Fruit fly (Drosophila melanogaster) whole organism, embryonic: Measurements from ENCODE around the gene CG15382.

Source experiments
- C15 ChIP-seq: fragments of 200-800 bp; sonication (Bioruptor generic); IDR thresholded peaks from 3 replicates; pipeline ENCODE4 v1.3.6; 2022; ENCODE audit warnings: missing biosample characterization, missing genetic modification characterization
- CG11456 ChIP-seq: fragments of 200-800 bp; sonication (Bioruptor generic); IDR thresholded peaks from 3 replicates; pipeline ENCODE4 v1.3.6; 2022; ENCODE audit warnings: missing biosample characterization, missing genetic modification characterization
- CG11504 ChIP-seq: fragments of 200-800 bp; sonication (Bioruptor generic); optimal IDR thresholded peaks from 3 replicates; lab custom pipeline; 2019; ENCODE audit warnings: missing biosample characterization, mild to moderate bottlenecking, missing genetic modification characterization, moderate library complexity
- CG12391 ChIP-seq: fragments of 200-800 bp; sonication (Bioruptor generic); optimal IDR thresholded peaks from 3 replicates; lab custom pipeline; 2018; ENCODE audit warnings: missing biosample characterization, mild to moderate bottlenecking, missing genetic modification characterization, moderate library complexity
- CG12769 ChIP-seq: fragments of 200-800 bp; sonication (Bioruptor generic); optimal IDR thresholded peaks from 2 replicates; lab custom pipeline; 2019; ENCODE audit warnings: missing biosample characterization, mild to moderate bottlenecking, missing genetic modification characterization, moderate library complexity
- CG13123 ChIP-seq: fragments of 200-800 bp; sonication (Bioruptor generic); optimal IDR thresholded peaks from 2 replicates; lab custom pipeline; 2016; ENCODE audit warnings: missing biosample characterization, missing genetic modification characterization
- CG16815 ChIP-seq: fragments of 200-800 bp; sonication (Bioruptor generic); optimal IDR thresholded peaks from 3 replicates; lab custom pipeline; 2017; ENCODE audit warnings: missing biosample characterization, mild to moderate bottlenecking, missing genetic modification characterization
- CG2116 ChIP-seq: fragments of 200-800 bp; sonication (Bioruptor generic); optimal IDR thresholded peaks from 3 replicates; lab custom pipeline; 2018; ENCODE audit warnings: missing biosample characterization, mild to moderate bottlenecking, missing genetic modification characterization
- CG6689 ChIP-seq: fragments of 200-800 bp; sonication (Bioruptor generic); IDR thresholded peaks from 2 replicates; pipeline ENCODE4 v1.3.6; 2022; ENCODE audit warnings: missing biosample characterization, missing genetic modification characterization
- CG6813 ChIP-seq: fragments of 200-800 bp; sonication (Bioruptor generic); optimal IDR thresholded peaks from 2 replicates; lab custom pipeline; 2017; ENCODE audit warnings: missing biosample characterization, missing genetic modification characterization, mild to moderate bottlenecking, moderate library complexity, missing genetic modification reagents
- D ChIP-seq, 2 experiments: fragments of 200-800 bp in 1 of 2; fragments of >200 bp in 1 of 2; sonication (Bioruptor generic) in 1 of 2; optimal IDR thresholded peaks; 2 replicates in 1 of 2; 3 replicates in 1 of 2; lab custom pipeline; 2017; ENCODE audit warnings: mild to moderate bottlenecking in 1 of 2, missing biosample characterization in 1 of 2, missing genetic modification characterization in 1 of 2, missing genetic modification reagents in 1 of 2
- Dll ChIP-seq: fragments of 200-800 bp; sonication (Bioruptor generic); IDR thresholded peaks from 4 replicates; pipeline ENCODE4 v1.3.6; 2022; ENCODE audit warnings: missing biosample characterization, missing genetic modification characterization; ENCODE audit not compliant: partially characterized antibody
- Doc2 ChIP-seq: fragments of 200-800 bp; sonication (Bioruptor generic); IDR thresholded peaks from 2 replicates; pipeline ENCODE4 v1.3.6; 2022; ENCODE audit warnings: missing biosample characterization, missing genetic modification characterization
- Gsc ChIP-seq: fragments of 200-800 bp; sonication (Bioruptor generic); IDR thresholded peaks from 2 replicates; pipeline ENCODE4 v1.3.6; 2022; ENCODE audit warnings: missing biosample characterization, missing genetic modification characterization
- Lpt ChIP-seq: fragments of >200 bp; optimal IDR thresholded peaks from 2 replicates; lab custom pipeline; 2018; ENCODE audit warnings: missing biosample characterization, missing genetic modification characterization
- PHDP ChIP-seq: fragments of 200-800 bp; sonication (Bioruptor generic); optimal IDR thresholded peaks from 3 replicates; lab custom pipeline; 2018; ENCODE audit warnings: missing biosample characterization, mild to moderate bottlenecking, missing genetic modification characterization, moderate library complexity
- Ptx1 ChIP-seq: fragments of 200-800 bp; sonication (Bioruptor generic); IDR thresholded peaks from 2 replicates; pipeline ENCODE4 v1.3.6; 2022; ENCODE audit warnings: missing biosample characterization, missing genetic modification characterization
- Stat92E ChIP-seq, 3 experiments: fragments of >200 bp in 2 of 3; fragments of 200-800 bp in 1 of 3; sonication (Bioruptor generic) in 1 of 3; optimal IDR thresholded peaks; 2 replicates each; lab custom pipeline; 2017 to 2019; ENCODE audit warnings: missing biosample characterization in 3 of 3, missing genetic modification characterization in 3 of 3, mild to moderate bottlenecking in 1 of 3, moderate library complexity in 1 of 3
- YL-1 ChIP-seq: fragments of 200-800 bp; sonication (Bioruptor generic); optimal IDR thresholded peaks from 3 replicates; lab custom pipeline; 2017; ENCODE audit warnings: missing biosample characterization, mild to moderate bottlenecking, missing genetic modification characterization
- bbx ChIP-seq: fragments of 200-800 bp; sonication (Bioruptor generic); IDR thresholded peaks from 2 replicates; pipeline ENCODE4 v1.3.6; 2022; ENCODE audit warnings: missing biosample characterization, missing genetic modification characterization; ENCODE audit not compliant: partially characterized antibody
- br ChIP-seq: fragments of >200 bp; optimal IDR thresholded peaks from 2 replicates; lab custom pipeline; 2017
- cas ChIP-seq: fragments of 200-800 bp; sonication (Bioruptor generic); IDR thresholded peaks from 2 replicates; pipeline ENCODE4 v1.3.6; 2022; ENCODE audit warnings: missing biosample characterization, missing genetic modification characterization
- chn ChIP-seq: fragments of 200-800 bp; sonication (Bioruptor generic); optimal IDR thresholded peaks from 2 replicates; lab custom pipeline; 2016; ENCODE audit warnings: missing biosample characterization, missing genetic modification characterization
- crp ChIP-seq, 2 experiments: fragments of 200-800 bp; sonication (Bioruptor generic); optimal IDR thresholded peaks; 2 replicates in 1 of 2; 3 replicates in 1 of 2; lab custom pipeline; 2017; ENCODE audit warnings: missing biosample characterization in 2 of 2, missing genetic modification characterization in 2 of 2, mild to moderate bottlenecking in 1 of 2, moderate library complexity in 1 of 2
- dan ChIP-seq: fragments of 200-800 bp; sonication (Bioruptor generic); IDR thresholded peaks from 2 replicates; pipeline ENCODE4 v1.3.6; 2022; ENCODE audit warnings: missing biosample characterization, missing genetic modification characterization
- dmrt11E ChIP-seq: fragments of 200-800 bp; sonication (Bioruptor generic); optimal IDR thresholded peaks from 3 replicates; lab custom pipeline; 2018; ENCODE audit warnings: missing biosample characterization, mild to moderate bottlenecking, missing genetic modification characterization, moderate library complexity
- en ChIP-seq: fragments of 200-800 bp; sonication (Bioruptor generic); optimal IDR thresholded peaks from 2 replicates; lab custom pipeline; 2016; ENCODE audit warnings: missing biosample characterization, missing genetic modification characterization
- fd3F ChIP-seq: fragments of 200-800 bp; sonication (Bioruptor generic); optimal IDR thresholded peaks from 2 replicates; lab custom pipeline; 2018; ENCODE audit warnings: missing biosample characterization, mild to moderate bottlenecking, missing genetic modification characterization, moderate library complexity
- ftz-f1 ChIP-seq: fragments of 200-800 bp; sonication (Bioruptor generic); optimal IDR thresholded peaks from 2 replicates; lab custom pipeline; 2016; ENCODE audit warnings: missing biosample characterization, missing genetic modification characterization
- gcm ChIP-seq: fragments of 200-800 bp; sonication (Bioruptor generic); optimal IDR thresholded peaks from 2 replicates; lab custom pipeline; 2019; ENCODE audit warnings: missing biosample characterization, mild to moderate bottlenecking, missing genetic modification characterization, moderate library complexity
- hbn ChIP-seq: fragments of 200-800 bp; sonication (Bioruptor generic); IDR thresholded peaks from 2 replicates; pipeline ENCODE4 v1.3.6; 2022; ENCODE audit warnings: missing biosample characterization, missing genetic modification characterization; ENCODE audit not compliant: partially characterized antibody
- jigr1 ChIP-seq: fragments of 200-800 bp; sonication (Bioruptor generic); IDR thresholded peaks from 3 replicates; pipeline ENCODE4 v1.3.6; 2022; ENCODE audit warnings: missing biosample characterization, missing genetic modification characterization
- jing ChIP-seq: fragments of 200-800 bp; sonication (Bioruptor generic); optimal IDR thresholded peaks from 2 replicates; lab custom pipeline; 2018; ENCODE audit warnings: missing biosample characterization, mild to moderate bottlenecking, missing genetic modification characterization
- oc ChIP-seq: fragments of 200-800 bp; sonication (Bioruptor generic); optimal IDR thresholded peaks from 2 replicates; lab custom pipeline; 2018; ENCODE audit warnings: missing biosample characterization, mild to moderate bottlenecking, missing genetic modification characterization, moderate library complexity
- pan ChIP-seq, 4 experiments: fragments of >200 bp in 3 of 4; fragments of 200-800 bp in 1 of 4; sonication (Bioruptor generic) in 1 of 4; optimal IDR thresholded peaks in 3 of 4; IDR thresholded peaks in 1 of 4; 2 replicates each; pipeline versions ENCODE4 v1.3.6 to Lab custom; 2017 to 2022; ENCODE audit warnings: missing biosample characterization in 2 of 4, missing genetic modification characterization in 2 of 4, mixed read lengths in 1 of 4
- pb ChIP-seq: fragments of 200-800 bp; sonication (Bioruptor generic); optimal IDR thresholded peaks from 3 replicates; lab custom pipeline; 2016; ENCODE audit warnings: missing biosample characterization, missing genetic modification characterization
- pzg ChIP-seq: fragments of 200-800 bp; sonication (Bioruptor generic); optimal IDR thresholded peaks from 3 replicates; lab custom pipeline; 2018; ENCODE audit warnings: missing biosample characterization, mild to moderate bottlenecking, missing genetic modification characterization, moderate library complexity
- rib ChIP-seq: fragments of 200-800 bp; sonication (Bioruptor generic); IDR thresholded peaks from 2 replicates; pipeline ENCODE4 v1.3.6; 2022; ENCODE audit warnings: missing biosample characterization, missing genetic modification characterization
- salm ChIP-seq: fragments of 200-800 bp; sonication (Bioruptor generic); optimal IDR thresholded peaks from 2 replicates; lab custom pipeline; 2018; ENCODE audit warnings: missing biosample characterization, mild to moderate bottlenecking, missing genetic modification characterization
- sens-2 ChIP-seq: fragments of 200-800 bp; sonication (Bioruptor generic); IDR thresholded peaks from 2 replicates; pipeline ENCODE4 v1.3.6; 2022; ENCODE audit warnings: missing biosample characterization, missing genetic modification characterization
- stwl ChIP-seq: fragments of 200-800 bp; sonication (Bioruptor generic); optimal IDR thresholded peaks from 3 replicates; lab custom pipeline; 2018; ENCODE audit warnings: missing biosample characterization, mild to moderate bottlenecking, missing genetic modification characterization, moderate library complexity
- tna ChIP-seq: fragments of 200-800 bp; sonication (Bioruptor generic); IDR thresholded peaks from 2 replicates; pipeline ENCODE4 v1.3.6; 2022; ENCODE audit warnings: missing biosample characterization, missing genetic modification characterization; ENCODE audit not compliant: partially characterized antibody
- trh ChIP-seq: fragments of 200-800 bp; sonication (Bioruptor generic); optimal IDR thresholded peaks from 2 replicates; lab custom pipeline; 2016; ENCODE audit warnings: missing biosample characterization, missing genetic modification characterization
- tup ChIP-seq: fragments of 200-800 bp; sonication (Bioruptor generic); optimal IDR thresholded peaks from 2 replicates; lab custom pipeline; 2016; ENCODE audit warnings: missing biosample characterization, mild to moderate bottlenecking, missing genetic modification characterization, moderate library complexity
- twi ChIP-seq: fragments of 200-800 bp; optimal IDR thresholded peaks from 2 replicates; lab custom pipeline; 2019; ENCODE audit warnings: missing biosample characterization, mild to moderate bottlenecking, missing genetic modification characterization, moderate library complexity
- unc-4 ChIP-seq: fragments of 200-800 bp; sonication (Bioruptor generic); IDR thresholded peaks from 2 replicates; pipeline ENCODE4 v1.3.6; 2022; ENCODE audit warnings: missing biosample characterization, missing genetic modification characterization; ENCODE audit not compliant: partially characterized antibody
- usp ChIP-seq: fragments of >200 bp; optimal IDR thresholded peaks from 2 replicates; lab custom pipeline; 2017; ENCODE audit warnings: missing biosample characterization, missing genetic modification characterization
- vfl ChIP-seq: fragments of 200-800 bp; sonication (Bioruptor generic); optimal IDR thresholded peaks from 2 replicates; lab custom pipeline; 2016; ENCODE audit warnings: missing biosample characterization, missing genetic modification characterization

Gene CG15382

dm6 chr2L:2175930-2176643 is 20.5 kb downstream of the CG15382 start (continued):
- TF ChIP-seq tna (GFP tag; lab: Robert Waterston, UW) (no peak), stwl (tag; lab: Kevin White, UChicago) (no peak), CG2116 (GFP tag; lab: Kevin White, UChicago) (peak; percentile 23), twi (tag; lab: Kevin White, UChicago) (no peak), unc-4 (GFP tag; lab: Robert Waterston, UW) (no peak), YL-1 (GFP tag; lab: Kevin White, UChicago) (no peak), ftz-f1 (GFP tag; lab: Kevin White, UChicago) (no peak), cas (GFP tag; lab: Robert Waterston, UW) (no peak), CG6813 (GFP tag; lab: Kevin White, UChicago) (no peak), CG11456 (GFP tag; lab: Robert Waterston, UW) (no peak), CG11504 (tag; lab: Kevin White, UChicago) (peak; percentile 70), trh (GFP tag; lab: Kevin White, UChicago) (no peak), sens-2 (GFP tag; lab: Robert Waterston, UW) (no peak), crp (GFP tag; optimal IDR thresholded peaks at IDR 0.05; lab: Kevin White, UChicago) (no peak), tup (GFP tag; lab: Kevin White, UChicago) (no peak), CG12769 (tag; lab: Kevin White, UChicago) (peak; percentile 50), Gsc (GFP tag; lab: Robert Waterston, UW) (no peak), hbn (GFP tag; lab: Robert Waterston, UW) (no peak), oc (tag; lab: Kevin White, UChicago) (no peak), vfl (GFP tag; lab: Kevin White, UChicago) (no peak), bbx (GFP tag; lab: Robert Waterston, UW) (no peak), gcm (GFP tag; lab: Kevin White, UChicago) (no peak), br (no peak), Lpt (GFP tag; lab: Kevin White, UChicago) (no peak), PHDP (peak; percentile 70), pb (no peak), CG16815 (GFP tag; lab: Kevin White, UChicago) (no peak), dan (no peak), pzg (GFP tag; lab: Kevin White, UChicago) (no peak), Ptx1 (peak; percentile 54; the same call in 1 of the 2 replicates), CG12391 (tag; lab: Kevin White, UChicago) (peak; percentile 67), salm (tag; lab: Kevin White, UChicago) (no peak), jigr1 (no peak), fd3F (GFP tag; lab: Kevin White, UChicago) (peak; percentile 33), Stat92E (GFP tag; optimal IDR thresholded peaks at IDR 0.05; lab: Kevin White, UChicago) (no peak), C15 (GFP tag; lab: Robert Waterston, UW) (no peak), rib (GFP tag; lab: Robert Waterston, UW) (peak; percentile 36; the same call in 1 of the 2 replicates), usp (GFP tag; lab: Kevin White, UChicago) (no peak), jing (GFP tag; lab: Kevin White, UChicago) (no peak), CG6689 (GFP tag; lab: Robert Waterston, UW) (peak; percentile 29; the same call in 1 of the 2 replicates), CG13123 (no peak), Doc2 (GFP tag; lab: Robert Waterston, UW) (no peak), en (GFP tag; lab: Kevin White, UChicago) (no peak), dmrt11E (tag; lab: Kevin White, UChicago) (no peak), pan (optimal IDR thresholded peaks at IDR 0.05; lab: Kevin White, UChicago) (no peak), pan (GFP tag; optimal IDR thresholded peaks at IDR 0.05 in 1 of 2, IDR thresholded peaks at IDR 0.05 in 1 of 2) (peak in 1 of 2 experiments; percentile 46), chn (GFP tag; lab: Kevin White, UChicago) (no peak), Dll (GFP tag; lab: Robert Waterston, UW) (no peak), D (optimal IDR thresholded peaks at IDR 0.05; lab: Kevin White, UChicago) (no peak), D (GFP tag; optimal IDR thresholded peaks at IDR 0.05; lab: Kevin White, UChicago) (no peak)
